Fruit fly (Drosophila melanogaster) S2 (cell line): ENCODE measurements around the gene Vm26Ab.

Source experiments
- CG8478 ChIP-seq: fragments of >200 bp; optimal IDR thresholded peaks from 2 replicates; lab custom pipeline; 2018
- CTCF ChIP-seq, 2 experiments: fragments of >200 bp; optimal IDR thresholded peaks; 2 replicates each; lab custom pipeline; 2018

Vm26Ab gene

DNA sequence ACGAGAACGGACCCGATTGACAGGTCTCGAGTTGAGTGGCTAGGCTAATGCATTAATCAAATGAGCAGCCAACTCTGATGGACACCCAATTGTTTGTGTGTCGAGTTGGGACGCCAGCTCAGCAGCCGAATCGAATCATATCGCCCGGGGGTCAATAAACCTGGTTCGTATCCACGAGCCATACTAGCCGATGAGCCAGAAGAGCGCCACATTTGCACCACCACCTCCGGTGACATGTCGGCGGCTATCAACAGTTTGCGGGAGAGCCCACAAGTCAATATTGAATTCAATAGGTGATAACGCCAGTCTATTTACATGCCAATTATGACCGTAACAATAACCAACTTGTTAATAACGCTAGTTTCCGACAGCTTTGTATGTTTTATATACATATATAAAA lies 17.3 kb downstream of the Vm26Ab start:
- TF ChIP-seq CG8478 = no peak
- no peak for TF ChIP-seq CTCF (optimal IDR thresholded peaks at IDR 0.05; lab: Kevin White, UChicago)

DNA sequence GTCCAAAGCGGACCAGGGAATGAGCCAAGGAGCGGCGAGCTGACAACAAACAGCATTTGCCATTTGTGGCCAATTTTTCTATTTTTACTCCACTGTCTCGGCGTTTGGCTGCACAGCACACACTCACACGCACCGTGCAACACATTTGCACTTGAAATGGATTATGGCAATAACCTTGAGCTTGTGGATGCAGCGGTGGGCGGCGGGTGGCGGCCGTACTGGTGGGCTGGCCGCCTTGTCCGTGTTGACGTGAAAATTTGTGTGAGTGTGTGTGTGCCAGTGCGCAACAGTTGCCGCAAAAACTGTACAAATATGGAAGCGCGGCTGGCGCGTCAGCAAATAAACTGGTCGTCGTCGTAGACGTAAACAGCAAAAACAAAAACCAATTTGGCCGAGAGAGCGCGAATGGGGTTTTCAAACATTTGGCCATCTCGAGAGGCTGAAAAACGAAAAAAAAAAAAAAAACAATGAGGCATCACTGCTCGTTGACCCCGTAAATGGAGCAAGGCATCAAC lies 18.3 kb downstream of the Vm26Ab start:
- TF ChIP-seq CTCF (optimal IDR thresholded peaks at IDR 0.05; lab: Kevin White, UChicago) (no peak), CG8478 (no peak)

DNA sequence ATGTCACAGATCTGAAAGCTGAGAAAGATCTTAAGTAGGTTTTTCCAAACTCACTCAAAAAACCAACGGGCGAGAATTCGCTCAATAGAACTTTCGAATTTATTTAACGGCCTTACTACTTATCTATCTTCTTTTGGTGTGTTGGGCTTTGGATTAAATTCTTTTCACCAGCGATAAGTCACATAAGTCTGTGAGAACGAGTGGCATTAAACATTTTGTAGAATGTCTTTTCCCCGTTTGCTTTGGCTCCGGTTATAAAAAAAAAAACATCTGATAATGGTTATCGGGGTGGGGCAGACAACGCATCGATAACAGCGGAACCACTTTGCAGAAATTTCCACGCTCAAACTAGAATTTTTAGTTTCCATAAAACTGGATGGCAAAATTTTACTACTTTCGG lies 18.8 kb downstream of the Vm26Ab start:
- TF ChIP-seq CTCF (optimal IDR thresholded peaks at IDR 0.05; lab: Kevin White, UChicago) = no peak
- no peak for TF ChIP-seq CG8478

DNA sequence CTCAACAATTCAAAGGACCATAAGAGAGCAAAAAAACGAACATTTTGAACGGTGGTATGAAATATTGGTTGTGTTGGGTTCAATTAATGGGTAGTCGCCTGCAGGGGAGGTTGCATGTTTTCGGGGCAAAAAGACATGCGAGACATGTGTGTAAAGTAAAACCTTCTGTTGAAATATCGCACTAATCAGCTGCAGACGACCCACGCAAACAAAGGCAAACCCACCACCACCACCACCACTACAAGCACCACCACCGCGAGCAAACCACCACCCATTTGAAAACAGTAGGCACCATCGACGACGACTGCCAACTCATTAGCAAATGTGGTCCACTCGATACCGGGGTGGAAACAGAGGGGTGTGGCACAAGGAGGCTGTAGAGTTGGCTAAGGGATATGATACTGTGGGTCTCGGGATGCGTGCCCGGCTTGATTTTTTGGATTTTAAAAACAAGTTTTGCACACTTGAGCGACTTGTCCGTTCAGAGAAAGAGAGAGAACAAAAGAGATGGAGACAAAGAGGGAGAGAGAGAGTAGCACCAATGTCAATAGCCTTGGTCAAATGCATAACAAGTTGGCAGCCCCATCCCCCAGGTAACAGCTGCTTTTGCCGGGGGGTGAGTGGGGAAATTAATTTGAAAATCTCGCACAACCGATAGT lies 20.4 kb downstream of the Vm26Ab start:
- TF ChIP-seq CG8478 = no peak
- no peak for TF ChIP-seq CTCF (optimal IDR thresholded peaks at IDR 0.05; lab: Kevin White, UChicago)

DNA sequence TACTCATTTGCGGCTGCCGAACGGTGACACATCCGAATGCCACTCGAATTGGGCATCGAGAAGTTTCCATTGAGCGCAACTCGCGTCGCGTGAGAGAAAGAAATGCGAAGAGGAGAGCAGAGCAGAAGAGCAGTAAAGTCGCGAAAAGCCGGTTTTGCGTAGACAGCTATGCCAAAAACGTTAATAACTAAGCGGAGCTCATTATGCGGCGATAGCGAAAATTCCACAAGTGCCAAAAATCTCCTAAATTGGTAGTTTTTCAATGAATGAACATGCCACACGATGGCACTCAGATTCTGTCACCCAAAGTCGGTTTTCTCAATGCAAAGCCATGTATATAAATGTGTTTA lies 20.9 kb downstream of the Vm26Ab start:
- TF ChIP-seq CG8478 = no peak
- TF ChIP-seq CTCF (optimal IDR thresholded peaks at IDR 0.05; lab: Kevin White, UChicago) = no peak

DNA sequence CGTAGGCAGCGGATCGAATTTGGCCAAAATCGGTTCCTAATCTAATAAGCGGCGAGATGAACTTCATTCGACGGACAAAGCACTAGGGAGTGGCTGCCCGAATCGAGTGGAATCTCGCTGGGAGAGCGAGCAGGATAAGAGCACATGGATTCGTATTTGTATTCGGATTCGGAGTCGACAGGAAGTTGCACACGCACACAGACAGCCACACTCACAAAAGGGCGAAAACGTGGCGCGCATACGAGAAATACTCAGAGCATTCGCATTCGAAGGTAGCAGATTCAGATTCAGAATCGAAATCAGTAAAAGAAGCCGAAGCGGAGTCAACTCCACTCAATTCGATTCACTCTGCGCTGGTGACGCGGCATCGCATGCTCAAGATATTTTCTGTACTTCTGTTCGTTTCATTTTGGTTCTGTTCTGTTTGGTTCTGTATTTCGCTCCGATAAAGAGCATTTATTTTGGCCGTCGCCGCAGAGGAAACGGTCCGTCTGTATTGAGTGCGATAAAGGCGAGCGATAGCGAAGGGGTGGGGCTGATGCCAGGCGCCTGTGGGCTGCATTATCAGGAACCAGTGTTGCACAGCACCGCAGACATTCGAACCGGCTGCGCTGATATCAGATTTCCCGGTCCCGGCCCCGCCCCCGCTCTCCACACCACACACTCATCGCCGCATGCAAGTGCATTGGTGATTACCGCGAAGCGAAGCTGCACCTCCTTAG lies 21.7 kb downstream of the Vm26Ab start:
- TF ChIP-seq CTCF (optimal IDR thresholded peaks at IDR 0.05; lab: Kevin White, UChicago) (no peak), CG8478 (no peak)

DNA sequence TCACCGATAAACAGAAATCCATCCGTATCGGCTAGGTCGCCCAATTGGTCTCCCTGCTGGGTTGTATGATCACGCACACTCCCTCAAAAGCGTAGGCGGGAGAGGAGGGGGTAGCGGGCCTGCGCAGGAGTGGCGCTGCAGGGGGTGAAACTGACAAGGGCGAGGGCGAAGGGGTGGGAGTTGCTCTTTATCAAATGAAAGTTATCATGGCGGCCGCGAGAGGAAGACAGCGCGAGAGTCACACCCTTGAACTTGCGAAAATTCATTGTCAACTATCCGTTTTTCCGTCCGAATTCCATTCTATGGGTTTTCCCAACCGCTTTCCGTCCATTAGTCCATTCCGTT lies 22.2 kb downstream of the Vm26Ab start:
- TF ChIP-seq CTCF (optimal IDR thresholded peaks at IDR 0.05; lab: Kevin White, UChicago) (no peak), CG8478 (no peak)

DNA sequence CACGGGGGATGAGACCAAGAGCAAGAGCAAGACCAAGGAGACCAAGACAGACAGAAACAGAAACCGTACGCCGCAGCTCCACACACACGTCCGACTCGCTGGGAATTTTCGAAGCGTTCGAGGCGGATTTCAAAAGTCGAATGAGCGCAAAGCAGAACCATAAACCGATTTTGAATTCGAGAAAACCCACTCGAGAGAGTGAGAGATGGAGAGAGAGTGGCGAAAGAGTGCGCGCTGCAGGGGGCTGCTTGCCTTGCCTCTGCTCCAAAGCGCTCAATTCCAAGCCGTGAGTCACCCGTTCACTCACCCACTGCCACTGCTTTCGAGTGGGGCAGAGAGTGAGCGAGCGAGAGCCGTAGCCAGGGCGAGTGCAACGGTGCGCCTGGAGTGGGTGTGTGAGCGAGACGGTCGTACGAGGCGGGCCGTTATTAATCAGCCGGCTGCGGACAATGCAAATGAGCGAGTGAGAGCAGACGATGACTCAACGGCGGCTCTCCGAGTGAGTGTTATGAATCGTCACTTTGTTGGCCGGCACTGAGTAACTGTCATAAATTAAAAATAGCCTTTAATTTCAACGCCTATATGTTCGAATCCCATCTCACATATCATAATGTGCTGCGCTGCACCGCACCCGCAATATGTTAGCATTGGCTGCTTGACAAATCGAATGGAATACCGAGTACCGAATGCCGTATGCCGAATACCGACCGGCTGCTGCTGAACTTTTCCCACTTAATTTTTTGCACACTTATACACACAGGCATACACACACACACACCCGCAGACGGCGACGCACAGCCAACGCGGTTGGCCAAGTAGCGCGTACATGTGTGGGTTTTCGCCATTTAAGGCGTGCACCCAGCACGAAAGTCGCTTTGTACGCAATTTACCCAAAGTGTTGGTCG lies 23.4 kb downstream of the Vm26Ab start:
- TF ChIP-seq CTCF (optimal IDR thresholded peaks at IDR 0.05; lab: Kevin White, UChicago) (no peak), CG8478 (no peak)

DNA sequence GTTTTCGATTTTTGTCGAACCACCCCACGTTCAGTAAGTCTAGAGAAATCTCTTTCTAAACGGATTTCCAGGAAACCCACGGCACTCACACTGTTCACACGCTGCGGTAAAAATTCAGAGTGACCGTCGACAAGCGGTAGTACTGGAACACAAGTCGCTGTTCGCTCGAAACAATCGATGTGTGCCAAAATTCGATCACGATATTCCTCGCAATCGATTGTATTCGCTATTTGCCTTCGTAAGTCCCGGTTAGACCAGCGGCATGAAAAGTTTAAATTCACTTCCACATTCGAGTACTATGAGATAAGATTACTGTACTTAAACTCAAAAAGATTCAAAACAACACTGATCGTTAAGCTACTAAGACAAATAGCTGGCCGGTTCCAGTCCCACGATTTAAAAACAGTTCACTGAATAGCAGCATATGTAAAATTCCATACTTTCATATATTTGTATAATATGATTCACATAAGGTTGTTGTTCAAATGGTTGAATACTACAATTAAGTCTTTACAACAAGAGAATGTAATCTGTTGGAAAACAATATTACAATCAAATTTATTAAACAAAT lies 24.1 kb downstream of the Vm26Ab start, which contains the start of gene chic:
chic (minus strand) TSS at position 157 of the 571 bp plus-strand sequence.
- no peak for TF ChIP-seq CG8478
- TF ChIP-seq CTCF (optimal IDR thresholded peaks at IDR 0.05; lab: Kevin White, UChicago) = peak in 1 of 2 experiments; percentile 11

DNA sequence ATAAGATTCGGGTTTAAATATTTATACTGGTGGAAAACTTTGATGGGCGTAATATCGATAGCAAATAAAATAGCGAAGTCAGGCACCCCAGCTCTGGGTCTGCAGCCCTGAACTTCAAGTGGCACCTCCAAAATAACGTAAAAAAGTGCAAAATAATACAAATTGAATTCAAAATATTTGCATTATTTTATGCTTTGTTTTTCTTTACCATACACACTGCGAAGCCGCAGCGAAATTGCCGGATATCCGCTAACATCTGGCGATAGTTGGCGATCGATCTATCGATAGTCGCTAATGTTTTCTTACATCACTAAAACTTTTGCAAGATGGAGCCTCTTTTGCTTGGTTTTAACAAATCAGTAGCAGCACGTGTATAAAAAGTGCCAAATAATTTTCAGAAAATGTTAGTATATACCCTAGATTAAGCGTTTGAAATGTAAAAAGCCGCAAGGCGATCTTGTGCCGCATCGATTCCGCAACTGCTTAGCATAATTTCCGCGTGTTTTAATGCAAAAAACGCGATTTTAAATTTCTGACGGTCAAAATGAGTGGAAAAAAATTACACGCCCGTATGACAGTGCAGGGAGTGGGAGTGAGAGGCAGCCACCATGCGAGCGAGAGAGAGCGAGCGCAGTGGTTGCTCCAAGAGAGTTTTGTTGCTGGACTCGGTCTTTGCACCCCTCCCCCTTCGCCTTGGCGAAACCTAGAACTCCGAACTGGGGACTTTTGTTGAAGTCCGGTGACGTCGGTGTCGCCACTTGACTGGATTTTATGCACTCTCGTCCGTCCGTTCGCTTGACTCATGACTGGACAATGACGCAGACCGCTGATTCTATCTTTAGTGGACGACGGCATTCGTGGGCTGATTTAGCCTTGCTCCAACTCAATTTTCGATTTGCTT lies 24.9 kb downstream of the Vm26Ab start, which contains the start of gene eIF4A:
eIF4A (plus strand) TSS at position 332 of the 901 bp plus-strand sequence.
- TF ChIP-seq CTCF (optimal IDR thresholded peaks at IDR 0.05; lab: Kevin White, UChicago) (no peak), CG8478 (no peak)

DNA sequence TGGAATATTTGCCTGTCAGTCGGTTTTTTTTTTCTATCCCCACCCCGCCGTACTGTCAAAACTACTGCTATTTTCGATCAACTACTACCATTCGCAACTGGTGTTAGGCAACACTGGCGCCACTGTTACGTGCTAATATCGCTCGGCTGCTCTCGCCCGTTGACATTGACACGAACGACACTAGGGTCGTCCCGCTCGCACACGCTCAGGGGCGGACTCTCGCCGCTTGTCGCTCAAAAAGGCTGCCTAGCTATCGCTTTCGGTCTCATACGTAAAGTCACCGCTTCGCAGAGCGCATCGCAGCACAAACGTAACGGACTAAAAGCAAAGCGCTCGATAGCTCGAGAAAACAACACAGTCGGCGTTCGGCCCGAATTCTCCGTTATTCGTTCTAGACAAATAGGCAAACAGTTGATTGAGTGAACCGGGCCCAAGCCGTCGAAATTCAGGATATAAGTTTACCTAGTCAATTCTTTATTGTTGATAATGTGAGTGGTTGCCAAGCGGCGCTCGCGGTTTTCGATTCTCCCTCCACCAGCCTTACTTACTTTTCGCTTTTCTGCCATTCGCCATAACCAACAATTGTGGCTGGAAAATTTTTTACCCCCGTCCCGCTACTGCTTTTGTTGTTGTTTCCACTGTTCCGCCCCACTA lies 25.7 kb downstream of the Vm26Ab start:
- TF ChIP-seq CTCF (optimal IDR thresholded peaks at IDR 0.05; lab: Kevin White, UChicago) (peak; percentile 17 to 70), CG8478 (no peak)

DNA sequence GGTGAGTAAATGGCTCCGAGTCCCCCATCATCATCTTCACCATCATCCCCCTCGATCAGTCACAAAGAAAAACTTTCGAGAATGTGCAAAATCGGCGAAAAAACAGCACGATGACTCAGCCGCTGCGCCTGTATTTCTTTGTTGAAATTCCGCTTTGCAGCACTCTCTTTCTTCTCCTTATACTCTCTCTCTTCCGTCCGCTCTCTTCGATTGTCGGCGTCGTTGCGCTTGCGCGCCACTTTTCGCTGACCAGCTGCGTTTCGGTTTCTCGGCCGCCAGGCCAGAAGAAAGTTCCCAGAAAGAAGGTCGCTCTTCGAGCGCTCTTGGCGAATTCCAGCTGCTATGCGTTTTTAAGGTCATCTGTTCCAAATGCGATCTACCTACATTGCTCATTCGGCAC lies 26.4 kb downstream of the Vm26Ab start:
- no peak for TF ChIP-seq CTCF (optimal IDR thresholded peaks at IDR 0.05; lab: Kevin White, UChicago)
- no peak for TF ChIP-seq CG8478

DNA sequence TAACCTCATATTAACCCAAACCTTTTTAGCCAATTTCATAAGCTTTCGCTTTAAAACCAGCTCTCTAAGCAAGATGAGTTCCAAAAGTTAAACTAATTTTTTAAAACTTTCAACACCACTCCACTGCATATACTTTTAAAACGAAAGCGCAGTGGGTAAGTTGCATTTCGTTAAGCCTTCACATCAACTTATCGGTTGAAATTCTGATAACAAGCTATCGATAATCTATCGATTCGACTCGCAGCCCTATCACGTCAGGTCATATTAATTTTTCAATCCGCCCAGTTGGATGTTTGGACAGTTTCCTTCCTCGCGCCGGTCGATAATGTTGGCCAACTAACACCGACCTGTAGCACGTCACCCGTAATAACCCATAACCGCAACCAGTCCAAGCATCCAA lies 29.3 kb downstream of the Vm26Ab start, which contains the start of gene ifc:
ifc (plus strand) TSS at position 255 of the 400 bp plus-strand sequence.
- TF ChIP-seq CG8478 (no peak), CTCF (optimal IDR thresholded peaks at IDR 0.05; lab: Kevin White, UChicago) (peak; percentile 28 to 48)

DNA sequence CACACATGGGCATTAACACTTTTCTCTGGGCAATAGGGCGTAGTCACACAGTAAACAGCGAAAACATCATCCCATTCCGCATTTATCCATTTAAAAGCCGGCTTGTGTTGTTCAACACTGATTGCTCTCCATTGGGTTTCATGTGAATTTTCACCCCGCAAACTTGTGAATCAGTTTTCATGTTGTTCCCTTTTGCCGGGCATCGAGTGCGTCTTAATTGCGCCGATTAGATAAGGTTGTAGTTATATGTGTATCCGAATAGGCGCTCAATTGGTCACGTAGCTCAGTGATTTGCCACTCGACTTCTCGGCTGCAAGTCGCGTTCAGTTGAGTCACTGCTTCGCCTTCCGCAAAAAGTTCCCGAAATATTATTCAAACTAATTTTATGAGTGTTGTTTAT lies 30.1 kb downstream of the Vm26Ab start:
- TF ChIP-seq CG8478 (no peak), CTCF (optimal IDR thresholded peaks at IDR 0.05; lab: Kevin White, UChicago) (no peak)
